Worm (Caenorhabditis elegans) whole organism, L3 larva: Measurements from ENCODE around the gene rsp-3.

Source experiments
- R02D3.7 ChIP-seq: fragments of 150-350 bp; optimal IDR thresholded peaks from 2 replicates; lab custom pipeline; 2014; ENCODE audit warnings: missing biosample characterization, missing genetic modification characterization
- ZK546.5 ChIP-seq: sonication (generic microtip); optimal IDR thresholded peaks from 2 replicates; lab custom pipeline; 2017; ENCODE audit warnings: missing biosample characterization, missing genetic modification characterization
- aly-2 ChIP-seq: fragments of 150-350 bp; optimal IDR thresholded peaks from 2 replicates; lab custom pipeline; 2014; ENCODE audit warnings: missing biosample characterization, missing genetic modification characterization
- ama-1 ChIP-seq: fragments of 150-350 bp; optimal IDR thresholded peaks from 2 replicates; lab custom pipeline; 2018
- ceh-16 ChIP-seq: sonication (generic microtip); optimal IDR thresholded peaks from 2 replicates; lab custom pipeline; 2017; ENCODE audit warnings: missing biosample characterization, missing genetic modification characterization
- ceh-28 ChIP-seq: fragments of 150-350 bp; optimal IDR thresholded peaks from 2 replicates; lab custom pipeline; 2014; ENCODE audit warnings: missing biosample characterization, missing genetic modification reagents, missing genetic modification characterization
- ceh-9 ChIP-seq: sonication (generic microtip); optimal IDR thresholded peaks from 2 replicates; lab custom pipeline; 2018; ENCODE audit warnings: missing biosample characterization, missing genetic modification characterization
- daf-12 ChIP-seq: fragments of 150-350 bp; optimal IDR thresholded peaks from 2 replicates; lab custom pipeline; 2014; ENCODE audit warnings: missing biosample characterization, missing genetic modification reagents, missing genetic modification characterization
- egl-27 ChIP-seq: sonication (generic microtip); optimal IDR thresholded peaks from 4 replicates; lab custom pipeline; 2017; ENCODE audit warnings: missing biosample characterization, missing genetic modification reagents, missing genetic modification characterization
- egl-5 ChIP-seq: fragments of 150-350 bp; optimal IDR thresholded peaks from 2 replicates; lab custom pipeline; 2017; ENCODE audit warnings: missing biosample characterization, missing genetic modification reagents, missing genetic modification characterization, inconsistent platforms
- elt-1 ChIP-seq: fragments of 150-350 bp; optimal IDR thresholded peaks from 2 replicates; lab custom pipeline; 2014; ENCODE audit warnings: missing biosample characterization, missing genetic modification characterization
- elt-3 ChIP-seq, 3 experiments: fragments of 150-350 bp in 1 of 3; sonication (generic microtip) in 2 of 3; optimal IDR thresholded peaks; 2 replicates in 2 of 3; 4 replicates in 1 of 3; lab custom pipeline; 2014 to 2017; ENCODE audit warnings: missing biosample characterization in 3 of 3, missing genetic modification characterization in 3 of 3
- eor-1 ChIP-seq, 2 experiments: fragments of 150-350 bp; optimal IDR thresholded peaks; 2 replicates each; lab custom pipeline; 2014 to 2018; ENCODE audit warnings: missing biosample characterization in 2 of 2, missing genetic modification characterization in 2 of 2
- fkh-10 ChIP-seq: sonication (generic microtip); optimal IDR thresholded peaks from 2 replicates; lab custom pipeline; 2017; ENCODE audit warnings: missing biosample characterization, missing genetic modification reagents, missing genetic modification characterization
- hmg-11 ChIP-seq: sonication (generic microtip); optimal IDR thresholded peaks from 2 replicates; lab custom pipeline; 2016; ENCODE audit warnings: missing genetic modification characterization, missing compliant biosample characterization
- jun-1 ChIP-seq: fragments of 150-350 bp; optimal IDR thresholded peaks from 2 replicates; lab custom pipeline; 2014; ENCODE audit warnings: missing biosample characterization, missing genetic modification reagents, missing genetic modification characterization
- lin-15B ChIP-seq: fragments of 150-350 bp; optimal IDR thresholded peaks from 2 replicates; lab custom pipeline; 2014; ENCODE audit warnings: missing biosample characterization, missing genetic modification characterization
- lin-39 ChIP-seq: fragments of 150-350 bp; optimal IDR thresholded peaks from 2 replicates; lab custom pipeline; 2018; ENCODE audit warnings: missing biosample characterization, missing genetic modification reagents, missing genetic modification characterization
- lsy-12 ChIP-seq: sonication (generic microtip); optimal IDR thresholded peaks from 2 replicates; lab custom pipeline; 2016; ENCODE audit warnings: mild to moderate bottlenecking, missing genetic modification characterization, missing compliant biosample characterization
- mdl-1 ChIP-seq: fragments of 150-350 bp; optimal IDR thresholded peaks from 2 replicates; lab custom pipeline; 2014; ENCODE audit warnings: missing biosample characterization, missing genetic modification characterization
- mml-1 ChIP-seq: fragments of 150-350 bp; sonication (generic microtip); optimal IDR thresholded peaks from 3 replicates; lab custom pipeline; 2014; ENCODE audit warnings: missing biosample characterization, missing genetic modification characterization
- nfya-1 ChIP-seq: sonication (generic microtip); optimal IDR thresholded peaks from 2 replicates; lab custom pipeline; 2017; ENCODE audit warnings: missing genetic modification characterization, mild to moderate bottlenecking, missing compliant biosample characterization, antibody characterized with exemption, moderate library complexity; ENCODE audit not compliant: insufficient read depth
- nhr-12 ChIP-seq: fragments of 150-350 bp; optimal IDR thresholded peaks from 2 replicates; lab custom pipeline; 2014; ENCODE audit warnings: missing biosample characterization, missing genetic modification characterization
- nhr-23 ChIP-seq: fragments of 150-350 bp; optimal IDR thresholded peaks from 2 replicates; lab custom pipeline; 2014; ENCODE audit warnings: missing biosample characterization, missing genetic modification reagents, missing genetic modification characterization
- nhr-25 ChIP-seq: sonication (generic microtip); optimal IDR thresholded peaks from 2 replicates; lab custom pipeline; 2017; ENCODE audit warnings: missing biosample characterization, missing genetic modification characterization
- nhr-28 ChIP-seq: fragments of 150-350 bp; optimal IDR thresholded peaks from 2 replicates; lab custom pipeline; 2014; ENCODE audit warnings: missing biosample characterization, missing genetic modification characterization
- nhr-43 ChIP-seq: sonication (generic microtip); optimal IDR thresholded peaks from 2 replicates; lab custom pipeline; 2016; ENCODE audit warnings: mild to moderate bottlenecking, missing genetic modification characterization, missing compliant biosample characterization; ENCODE audit not compliant: poor library complexity, severe bottlenecking
- nhr-67 ChIP-seq: fragments of 150-350 bp; optimal IDR thresholded peaks from 2 replicates; lab custom pipeline; 2014; ENCODE audit warnings: missing biosample characterization, missing genetic modification characterization
- nhr-76 ChIP-seq: fragments of 150-350 bp; sonication (generic microtip); optimal IDR thresholded peaks from 5 replicates; lab custom pipeline; 2014; ENCODE audit warnings: missing biosample characterization, missing genetic modification characterization
- nhr-77 ChIP-seq: fragments of 150-350 bp; optimal IDR thresholded peaks from 2 replicates; lab custom pipeline; 2014; ENCODE audit warnings: missing biosample characterization, missing genetic modification characterization
- pha-4 ChIP-seq: fragments of 150-350 bp; optimal IDR thresholded peaks from 2 replicates; lab custom pipeline; 2014; ENCODE audit warnings: missing biosample characterization, missing genetic modification reagents, missing genetic modification characterization
- pqm-1 ChIP-seq: fragments of 150-350 bp; optimal IDR thresholded peaks from 2 replicates; lab custom pipeline; 2017; ENCODE audit warnings: missing biosample characterization, missing genetic modification characterization, inconsistent platforms
- sea-2 ChIP-seq: fragments of 150-350 bp; sonication (generic microtip); optimal IDR thresholded peaks from 4 replicates; lab custom pipeline; 2014; ENCODE audit warnings: missing biosample characterization, missing genetic modification reagents, missing genetic modification characterization
- tbx-2 ChIP-seq: sonication (generic microtip); optimal IDR thresholded peaks from 2 replicates; lab custom pipeline; 2016; ENCODE audit warnings: mild to moderate bottlenecking, missing genetic modification characterization, missing compliant biosample characterization
- unc-39 ChIP-seq: sonication (generic microtip); optimal IDR thresholded peaks from 4 replicates; lab custom pipeline; 2017; ENCODE audit warnings: missing biosample characterization, missing genetic modification characterization
- unc-62 ChIP-seq: fragments of 150-350 bp; sonication (generic microtip); optimal IDR thresholded peaks from 4 replicates; lab custom pipeline; 2014; ENCODE audit warnings: missing biosample characterization, missing genetic modification reagents, missing genetic modification characterization
- ztf-4 ChIP-seq: fragments of 150-350 bp; optimal IDR thresholded peaks from 2 replicates; lab custom pipeline; 2014; ENCODE audit warnings: missing biosample characterization, missing genetic modification characterization

rsp-3 gene

ce11 chrIII:12673382-12673970, 14.2 kb downstream of the rsp-3 start, which contains the start of the genes taf-7.2 and elpc-2:
Gene taf-7.2 (minus strand): TSS chrIII:12673423.
Gene elpc-2 (plus strand): TSS chrIII:12673677.
- TF ChIP-seq lin-15B (tag; lab: Kevin White, UChicago) (peak; percentile 61), ZK546.5 (tag; lab: Kevin White, UChicago) (no peak), lin-39 (tag; lab: Kevin White, UChicago) (no peak), hmg-11 (tag; lab: Kevin White, UChicago) (peak; percentile 61), nfya-1 (tag; lab: Kevin White, UChicago) (peak; percentile 62), sea-2 (no peak), pha-4 (peak; percentile 52)
- TF ChIP-seq, all 47 proteins: peak for 4

DNA sequence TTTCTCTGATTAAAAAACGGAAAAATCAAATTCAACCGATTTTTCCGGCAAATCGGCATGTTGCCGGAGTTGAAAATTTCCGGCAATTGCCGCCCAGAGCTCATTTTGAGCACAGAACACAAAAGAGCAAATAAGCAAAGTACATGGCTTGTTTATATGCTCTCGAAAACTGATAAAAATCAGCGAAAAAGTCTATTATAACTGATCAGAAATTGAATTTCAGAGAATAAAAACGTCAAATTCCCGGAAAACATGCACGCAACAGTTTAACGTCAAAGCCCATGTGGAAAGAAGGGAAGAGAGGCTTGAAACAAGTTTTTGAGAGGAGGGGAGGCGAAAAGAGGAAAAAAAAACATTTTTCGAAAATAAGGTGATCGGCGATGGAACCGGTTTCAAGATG, 18.9 kb downstream of the rsp-3 start:
- no peak for TF ChIP-seq mdl-1 (tag; lab: Kevin White, UChicago)

DNA sequence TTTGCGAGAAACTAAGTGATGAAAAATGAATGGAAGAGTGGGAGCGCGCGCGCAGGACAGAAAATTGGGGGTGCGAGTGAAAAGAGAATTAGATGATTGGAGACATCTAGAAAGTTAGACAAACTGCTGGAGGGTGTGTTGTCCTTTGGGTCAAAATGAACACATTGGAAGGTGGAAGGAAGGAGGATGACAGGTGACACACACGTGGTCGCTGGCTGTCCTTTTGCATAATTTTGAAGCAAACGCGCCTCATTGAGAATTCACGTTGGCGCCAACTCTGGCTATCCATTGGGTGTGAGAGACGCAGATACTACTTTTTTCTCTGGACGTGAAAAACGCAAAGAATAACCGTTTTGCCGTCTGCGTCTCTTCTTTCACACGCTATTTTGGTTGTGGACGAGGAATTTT, 22.2 kb downstream of the rsp-3 start:
- peak; percentile 45 for TF ChIP-seq nhr-25 (tag; lab: Kevin White, UChicago)
- TF ChIP-seq pha-4, result peak; percentile 40
- TF ChIP-seq nfya-1 (tag; lab: Kevin White, UChicago), result peak; percentile 25
- TF ChIP-seq lin-15B (tag; lab: Kevin White, UChicago), result peak; percentile 23
- TF ChIP-seq nhr-23 (tag; lab: Kevin White, UChicago), result peak; percentile 44

ce11 chrIII:12662186-12662585, 25.5 kb downstream of the rsp-3 start, which contains the start of gene tpst-1:
Gene tpst-1 (minus strand): TSS chrIII:12662286.
- TF ChIP-seq elt-3 (tag; optimal IDR thresholded peaks at IDR 0.05; lab: Kevin White, UChicago), result no peak
- no peak for TF ChIP-seq elt-1
- no peak for TF ChIP-seq nhr-43
- no peak for TF ChIP-seq ama-1 (lab: Kevin White, UChicago)
- no peak for TF ChIP-seq nhr-23 (tag; lab: Kevin White, UChicago)
- TF ChIP-seq, all 47 proteins: peak for 0

DNA sequence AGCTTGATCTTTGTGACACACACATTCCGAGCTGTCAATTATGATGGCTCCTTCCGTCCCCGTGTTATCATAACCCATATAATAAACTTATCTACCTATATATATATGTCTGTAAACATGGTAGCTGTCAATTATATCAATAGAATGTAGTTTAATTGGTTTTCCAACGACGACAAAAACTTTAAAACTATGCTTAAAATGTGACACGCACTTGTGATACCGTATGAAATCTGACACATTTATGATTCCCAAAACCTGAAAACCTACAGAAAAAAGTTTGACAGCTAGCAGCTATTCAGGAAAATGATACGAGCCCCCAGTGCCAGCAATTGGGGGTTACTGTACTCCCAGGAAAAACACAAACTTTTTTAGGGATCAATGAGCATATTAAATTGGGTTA, 29.1 kb downstream of the rsp-3 start:
- TF ChIP-seq nhr-25 (tag; lab: Kevin White, UChicago) (no peak), tbx-2 (tag; lab: Kevin White, UChicago) (no peak), ceh-28 (tag; lab: Kevin White, UChicago) (no peak), egl-27 (tag; lab: Kevin White, UChicago) (no peak), nhr-77 (no peak), unc-62 (GFP tag; lab: Kevin White, UChicago) (no peak), nfya-1 (tag; lab: Kevin White, UChicago) (no peak), unc-39 (tag; lab: Kevin White, UChicago) (no peak), mdl-1 (tag; lab: Kevin White, UChicago) (no peak), jun-1 (tag; lab: Kevin White, UChicago) (no peak), daf-12 (tag; lab: Kevin White, UChicago) (no peak), elt-3 (tag; optimal IDR thresholded peaks at IDR 0.05; lab: Kevin White, UChicago) (no peak), ztf-4 (tag; lab: Kevin White, UChicago) (no peak), eor-1 (tag; optimal IDR thresholded peaks at IDR 0.05; lab: Kevin White, UChicago) (no peak), nhr-67 (tag; lab: Kevin White, UChicago) (no peak), ZK546.5 (tag; lab: Kevin White, UChicago) (no peak), ceh-16 (no peak)

DNA sequence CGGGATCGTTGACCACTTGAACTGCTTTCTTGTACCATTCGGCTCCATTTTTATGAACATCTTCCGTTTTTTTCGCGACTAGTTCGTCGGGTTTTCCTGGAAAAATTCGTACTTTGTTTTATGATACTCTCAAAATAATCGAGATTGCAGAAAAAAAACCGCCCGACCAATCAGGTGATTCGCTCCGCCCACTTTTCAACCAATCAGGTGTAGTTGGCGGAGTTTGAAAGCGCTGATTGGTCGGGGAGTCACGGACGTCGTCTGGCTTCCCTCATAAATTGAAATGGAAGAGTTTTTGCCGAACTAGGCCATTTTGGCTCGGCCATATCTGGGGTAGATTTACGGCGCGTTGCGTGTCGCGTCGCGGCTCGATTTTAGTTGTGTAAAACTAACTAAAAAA, 35.1 kb downstream of the rsp-3 start:
- TF ChIP-seq nfya-1 (tag; lab: Kevin White, UChicago) (peak; percentile 87), ZK546.5 (tag; lab: Kevin White, UChicago) (no peak)
- TF ChIP-seq, all 47 proteins: peak for 1

DNA sequence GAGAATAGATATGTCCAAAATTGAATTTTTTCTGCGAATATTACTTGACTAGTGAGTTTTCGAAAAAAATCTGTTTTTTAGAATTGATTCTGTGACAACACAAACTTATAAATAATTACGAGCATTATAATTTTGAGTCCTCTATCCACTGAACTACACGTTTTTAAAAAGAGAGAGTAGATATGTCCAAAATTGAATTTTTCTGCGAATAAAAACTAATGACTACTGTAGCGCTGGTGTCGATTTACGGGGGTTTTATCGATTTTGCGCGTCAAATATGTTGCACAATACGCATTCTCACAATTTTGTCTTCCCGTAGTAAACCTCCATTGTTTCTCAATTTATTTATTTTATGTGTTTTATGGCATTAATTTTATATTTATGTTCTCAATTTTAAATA, 35.8 kb downstream of the rsp-3 start:
- no peak for TF ChIP-seq mml-1
- TF ChIP-seq fkh-10, result no peak
- TF ChIP-seq egl-5 (tag; lab: Kevin White, UChicago), result no peak
- no peak for TF ChIP-seq nhr-12 (tag; lab: Kevin White, UChicago)
- TF ChIP-seq sea-2, result no peak
- TF ChIP-seq aly-2 (tag; lab: Kevin White, UChicago), result no peak
- no peak for TF ChIP-seq unc-62 (GFP tag; lab: Kevin White, UChicago)
- TF ChIP-seq ama-1 (lab: Kevin White, UChicago), result no peak
- no peak for TF ChIP-seq R02D3.7
- TF ChIP-seq lin-39 (tag; lab: Kevin White, UChicago), result no peak
- TF ChIP-seq ceh-9 (tag; lab: Kevin White, UChicago), result no peak
- TF ChIP-seq lsy-12 (tag; lab: Kevin White, UChicago), result no peak
- TF ChIP-seq nhr-28, result no peak
- TF ChIP-seq pqm-1 (tag; lab: Kevin White, UChicago), result no peak
- TF ChIP-seq nhr-23 (tag; lab: Kevin White, UChicago), result no peak
- TF ChIP-seq nhr-76, result no peak
- no peak for TF ChIP-seq pha-4
